Worm (Caenorhabditis elegans): ENCODE results near the gene rap-3.

rap-3 gene

DNA sequence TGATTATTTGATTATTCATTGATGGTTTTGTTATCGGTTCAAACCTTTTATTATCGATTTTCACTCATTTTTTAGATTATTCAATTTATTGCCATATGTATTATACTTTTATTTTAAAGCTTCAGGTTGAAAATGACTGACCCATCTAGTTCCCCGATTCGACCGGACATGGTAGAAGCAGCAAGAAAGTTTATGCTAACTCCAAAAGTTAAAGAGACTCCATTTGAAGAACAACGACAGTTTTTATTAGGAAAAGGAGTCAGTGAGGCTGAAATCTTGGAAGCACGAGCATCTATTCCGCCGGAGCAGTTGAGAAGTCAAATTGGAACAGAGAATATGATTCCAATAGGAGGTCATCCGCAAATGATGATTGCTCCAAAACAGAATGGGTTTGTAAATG, 5.9 kb downstream of the rap-3 start, which contains the start of gene prx-14:
Gene prx-14, plus strand, starts transcription at position 120 of the 400 bp plus-strand sequence.
- TF ChIP-seq eyg-1 (tag; optimal IDR thresholded peaks at IDR 0.05) (no peak), ama-1 (optimal IDR thresholded peaks at IDR 0.05) (no peak), elt-2 (tag; optimal IDR thresholded peaks at IDR 0.05) (peak; percentile 33), tbx-2 (tag; optimal IDR thresholded peaks at IDR 0.05) (no peak), tbx-7 (tag; optimal IDR thresholded peaks at IDR 0.05) (no peak)

DNA sequence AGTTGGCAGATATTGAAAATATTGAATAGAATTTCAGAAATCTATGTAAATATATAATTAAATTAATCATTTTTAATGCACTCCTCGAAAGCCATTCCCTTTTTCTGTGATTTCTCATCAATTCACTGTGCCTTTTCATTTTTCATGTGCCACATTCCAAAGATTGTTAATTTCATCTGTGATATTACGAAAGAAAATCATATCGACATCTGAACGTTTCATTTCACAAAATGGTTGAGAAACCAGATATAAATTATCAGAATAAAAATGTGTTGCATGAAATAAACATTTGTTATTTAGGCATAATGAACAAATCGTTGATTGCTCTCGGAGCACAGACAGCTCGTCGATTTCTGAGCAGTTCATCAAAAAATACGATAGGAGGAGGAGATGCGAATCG, 6.9 kb downstream of the rap-3 start, which contains the start of gene nuaf-3:
Gene nuaf-3, plus strand, starts transcription at position 301 of the 400 bp plus-strand sequence.
- no peak for TF ChIP-seq Y22D7AL.16 (tag; optimal IDR thresholded peaks at IDR 0.05)
- TF ChIP-seq eyg-1 (tag; optimal IDR thresholded peaks at IDR 0.05): no peak
- no peak for TF ChIP-seq ceh-2 (tag; optimal IDR thresholded peaks at IDR 0.05)
- TF ChIP-seq dmd-4 (tag; optimal IDR thresholded peaks at IDR 0.05; ENCODE audit: borderline replicate concordance): no peak
- TF ChIP-seq rnt-1 (tag; optimal IDR thresholded peaks at IDR 0.05): no peak
- no peak for TF ChIP-seq zip-5 (tag; optimal IDR thresholded peaks at IDR 0.05)
- TF ChIP-seq unc-3 (GFP tag; conservative IDR thresholded peaks at IDR 0.05): no peak
- TF ChIP-seq unc-3 (tag; optimal IDR thresholded peaks at IDR 0.05): no peak
- no peak for TF ChIP-seq ceh-24 (tag; optimal IDR thresholded peaks at IDR 0.05)
- TF ChIP-seq madf-2 (tag; optimal IDR thresholded peaks at IDR 0.05): no peak
- no peak for TF ChIP-seq ceh-6 (GFP tag; optimal IDR thresholded peaks at IDR 0.05)
- TF ChIP-seq ceh-14 (tag; optimal IDR thresholded peaks at IDR 0.05): no peak
- TF ChIP-seq pat-9 (tag; optimal IDR thresholded peaks at IDR 0.05): no peak
- no peak for TF ChIP-seq gmeb-2 (tag; optimal IDR thresholded peaks at IDR 0.05)
- no peak for TF ChIP-seq nhr-11 (tag; optimal IDR thresholded peaks at IDR 0.05)
- no peak for TF ChIP-seq pha-4 (tag; optimal IDR thresholded peaks at IDR 0.05)
- no peak for TF ChIP-seq sox-2 (GFP tag; IDR thresholded peaks at IDR 0.05)
- no peak for TF ChIP-seq syd-9 (tag; optimal IDR thresholded peaks at IDR 0.05)
- no peak for TF ChIP-seq che-1 (tag; optimal IDR thresholded peaks at IDR 0.05)
- TF ChIP-seq ama-1 (optimal IDR thresholded peaks at IDR 0.05): no peak
- TF ChIP-seq K09A11.1 (tag; optimal IDR thresholded peaks at IDR 0.05; ENCODE audit: insufficient read depth): no peak

DNA sequence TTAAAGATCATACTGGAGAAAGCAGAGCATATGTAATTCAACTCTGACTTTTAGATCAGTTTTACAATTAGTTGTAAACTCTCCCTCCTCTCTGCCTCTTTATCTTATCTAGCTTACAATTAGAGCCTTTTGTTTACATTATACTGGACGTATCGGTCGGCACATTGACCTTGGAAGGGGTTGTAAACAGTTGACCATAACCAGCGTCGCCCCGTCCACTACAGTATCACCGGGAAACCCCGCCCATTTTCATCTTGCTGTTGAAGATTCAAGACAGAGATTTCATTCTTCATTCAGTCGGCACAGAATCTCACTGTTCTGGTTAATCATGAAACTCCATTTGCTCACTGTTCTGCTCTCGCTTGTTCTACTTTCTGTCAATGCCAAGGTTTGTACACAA, 9.7 kb downstream of the rap-3 start, which contains the start of gene sdz-27:
Gene sdz-27, plus strand, starts transcription at position 301 of the 400 bp plus-strand sequence.
- TF ChIP-seq ceh-14 (tag; optimal IDR thresholded peaks at IDR 0.05): no peak
- no peak for TF ChIP-seq lim-6 (tag; optimal IDR thresholded peaks at IDR 0.05)
- no peak for TF ChIP-seq unc-42 (tag; optimal IDR thresholded peaks at IDR 0.05)

DNA sequence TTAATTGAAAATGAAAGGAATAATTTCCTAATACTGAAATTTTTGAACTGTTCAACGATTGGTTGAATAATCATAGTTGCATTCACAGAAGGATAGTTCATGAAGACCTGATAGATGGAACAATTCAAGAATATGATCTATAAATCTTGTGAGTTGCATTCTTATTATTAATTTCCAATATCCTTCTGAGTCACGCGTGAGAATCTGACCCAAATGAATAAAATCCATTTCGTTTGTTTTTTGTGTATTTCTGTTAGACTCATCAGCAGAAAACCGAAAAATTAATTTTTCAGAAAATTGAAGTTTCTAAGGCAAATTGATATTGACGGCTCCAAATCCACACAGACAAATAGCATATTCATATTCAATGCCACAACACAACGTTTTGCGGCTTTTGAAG, 12.3 kb downstream of the rap-3 start, which contains the start of gene fbxb-79:
Gene fbxb-79, minus strand, starts transcription at position 101 of the 400 bp plus-strand sequence.
- TF ChIP-seq unc-86 (tag; optimal IDR thresholded peaks at IDR 0.05) (no peak), sox-2 (GFP tag; IDR thresholded peaks at IDR 0.05) (no peak), tbx-7 (tag; optimal IDR thresholded peaks at IDR 0.05) (no peak), ref-2 (tag; optimal IDR thresholded peaks at IDR 0.05) (no peak), pros-1 (tag; optimal IDR thresholded peaks at IDR 0.05) (no peak), dmd-4 (tag; optimal IDR thresholded peaks at IDR 0.05; ENCODE audit: borderline replicate concordance) (no peak), fkh-6 (tag; optimal IDR thresholded peaks at IDR 0.05) (no peak), pag-3 (tag; optimal IDR thresholded peaks at IDR 0.05; ENCODE audit: borderline replicate concordance) (no peak), hlh-8 (tag; optimal IDR thresholded peaks at IDR 0.05) (no peak), ceh-24 (tag; optimal IDR thresholded peaks at IDR 0.05) (no peak), ceh-22 (tag; optimal IDR thresholded peaks at IDR 0.05) (no peak), ceh-48 (tag; optimal IDR thresholded peaks at IDR 0.05) (no peak), ceh-19 (GFP tag; optimal IDR thresholded peaks at IDR 0.05) (no peak)

DNA sequence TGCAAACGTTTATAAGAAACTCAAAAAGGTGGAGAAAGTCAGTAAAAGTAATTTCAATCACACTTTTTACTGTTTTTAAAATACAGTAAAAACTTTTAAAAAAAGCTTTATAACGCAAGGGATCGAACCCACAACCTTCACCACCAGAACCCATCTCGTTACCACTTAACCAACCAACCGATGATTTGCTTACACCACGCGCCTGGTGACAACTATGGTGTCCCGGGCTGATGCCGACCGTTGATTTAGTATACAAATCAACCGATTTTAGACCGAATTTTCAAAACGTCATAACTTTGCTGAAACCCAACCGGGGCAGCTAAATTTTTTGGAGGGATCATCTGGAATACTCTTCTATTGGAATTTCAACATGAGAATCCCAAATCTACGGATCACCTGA, 19.8 kb downstream of the rap-3 start:
- peak; percentile 22; the same call in 1 of the 2 replicates for TF ChIP-seq sox-2 (GFP tag; IDR thresholded peaks at IDR 0.05)
